Worm (Caenorhabditis elegans) whole organism, L3 larva: ENCODE data around the gene K07F5.6.

Experiments
- ama-1 ChIP-seq: fragments of 150-350 bp; optimal IDR thresholded peaks from 2 replicates; lab custom pipeline; 2018
- nhr-11 ChIP-seq: fragments of 150-350 bp; optimal IDR thresholded peaks from 2 replicates; lab custom pipeline; 2014; ENCODE audit warnings: missing biosample characterization, missing genetic modification characterization
- nhr-76 ChIP-seq: fragments of 150-350 bp; sonication (generic microtip); optimal IDR thresholded peaks from 5 replicates; lab custom pipeline; 2014; ENCODE audit warnings: missing biosample characterization, missing genetic modification characterization
- pha-4 ChIP-seq: fragments of 150-350 bp; optimal IDR thresholded peaks from 2 replicates; lab custom pipeline; 2014; ENCODE audit warnings: missing biosample characterization, missing genetic modification reagents, missing genetic modification characterization
- unc-39 ChIP-seq: sonication (generic microtip); optimal IDR thresholded peaks from 4 replicates; lab custom pipeline; 2017; ENCODE audit warnings: missing biosample characterization, missing genetic modification characterization
- unc-62 ChIP-seq: fragments of 150-350 bp; sonication (generic microtip); optimal IDR thresholded peaks from 4 replicates; lab custom pipeline; 2014; ENCODE audit warnings: missing biosample characterization, missing genetic modification reagents, missing genetic modification characterization
- ztf-4 ChIP-seq: fragments of 150-350 bp; optimal IDR thresholded peaks from 2 replicates; lab custom pipeline; 2014; ENCODE audit warnings: missing biosample characterization, missing genetic modification characterization

DNA sequence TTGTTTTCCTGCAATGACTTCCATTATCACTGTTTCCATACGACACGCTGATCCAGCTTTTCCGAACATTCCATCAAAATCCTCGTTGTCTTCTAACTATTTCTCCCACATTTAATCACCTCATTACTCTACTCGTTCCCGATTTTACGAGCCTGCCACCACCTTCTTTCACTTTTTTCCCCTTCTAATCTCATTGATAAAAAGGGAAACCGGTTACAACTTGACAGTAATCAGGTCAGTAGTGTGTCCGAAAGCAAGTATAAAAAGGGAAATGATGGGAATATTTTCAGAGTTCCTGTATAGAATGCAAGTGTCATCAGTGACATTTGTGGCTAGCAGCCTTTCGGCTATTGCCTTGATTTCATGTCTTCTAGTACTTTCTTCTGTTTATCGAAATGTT is 24.9 kb downstream of the K07F5.6 start, which contains the start of gene col-123:
- TF ChIP-seq pha-4 (tag; lab: Kevin White, UChicago) (no peak), unc-62 (GFP tag; lab: Kevin White, UChicago) (no peak), ama-1 (lab: Kevin White, UChicago) (no peak), ztf-4 (no peak), nhr-11 (tag; lab: Kevin White, UChicago) (no peak), unc-39 (tag; lab: Kevin White, UChicago) (no peak), nhr-76 (no peak)
